Worm (Caenorhabditis elegans) whole organism, mixed stage, embryonic: ENCODE results near the gene tag-191.

ENCODE experiments used
- M03D4.4 ChIP-seq: sonication (generic microtip); optimal IDR thresholded peaks from 2 replicates; lab custom pipeline; 2017; ENCODE audit warnings: mild to moderate bottlenecking, missing genetic modification characterization, missing compliant biosample characterization
- bed-3 ChIP-seq: fragments of 200-800 bp; sonication (Bioruptor generic); optimal IDR thresholded peaks from 3 replicates; lab custom pipeline; 2018; ENCODE audit warnings: mild to moderate bottlenecking, missing genetic modification characterization, moderate library complexity, missing compliant biosample characterization
- ceh-39 ChIP-seq: fragments of 150-350 bp; optimal IDR thresholded peaks from 2 replicates; lab custom pipeline; 2014; ENCODE audit warnings: missing biosample characterization, missing genetic modification characterization
- ceh-43 ChIP-seq: fragments of 200-800 bp; sonication (Bioruptor generic); optimal IDR thresholded peaks from 2 replicates; lab custom pipeline; 2018; ENCODE audit warnings: mild to moderate bottlenecking, missing genetic modification characterization, moderate library complexity, missing compliant biosample characterization
- ceh-83 ChIP-seq: fragments of 200-800 bp; sonication (Bioruptor generic); optimal IDR thresholded peaks from 2 replicates; lab custom pipeline; 2018; ENCODE audit warnings: mild to moderate bottlenecking, missing genetic modification characterization, missing compliant biosample characterization
- ces-1 ChIP-seq: fragments of 150-350 bp; optimal IDR thresholded peaks from 2 replicates; lab custom pipeline; 2014; ENCODE audit warnings: missing biosample characterization, missing genetic modification reagents, missing genetic modification characterization
- cnd-1 ChIP-seq: fragments of 200-800 bp; sonication (Bioruptor generic); optimal IDR thresholded peaks from 2 replicates; lab custom pipeline; 2018; ENCODE audit warnings: mild to moderate bottlenecking, missing genetic modification characterization, missing compliant biosample characterization
- drap-1 ChIP-seq: fragments of 200-800 bp; sonication (Bioruptor generic); optimal IDR thresholded peaks from 3 replicates; lab custom pipeline; 2018; ENCODE audit warnings: mild to moderate bottlenecking, missing genetic modification characterization, missing compliant biosample characterization
- elt-1 ChIP-seq: sonication (generic microtip); optimal IDR thresholded peaks from 2 replicates; lab custom pipeline; 2017; ENCODE audit warnings: missing genetic modification characterization, mild to moderate bottlenecking, missing compliant biosample characterization, antibody characterized with exemption, moderate library complexity, borderline replicate concordance; ENCODE audit not compliant: insufficient read depth
- flh-1 ChIP-seq: fragments of 200-800 bp; sonication (Bioruptor generic); optimal IDR thresholded peaks from 2 replicates; lab custom pipeline; 2018; ENCODE audit warnings: mild to moderate bottlenecking, missing genetic modification characterization, moderate library complexity, missing compliant biosample characterization
- ham-2 ChIP-seq: fragments of 200-800 bp; sonication (Bioruptor generic); optimal IDR thresholded peaks from 2 replicates; lab custom pipeline; 2018; ENCODE audit warnings: mild to moderate bottlenecking, missing genetic modification characterization, missing compliant biosample characterization
- hlh-1 ChIP-seq: fragments of 150-350 bp; optimal IDR thresholded peaks from 2 replicates; lab custom pipeline; 2014; ENCODE audit warnings: missing biosample characterization, missing genetic modification reagents, missing genetic modification characterization
- lin-13 ChIP-seq: fragments of 150-350 bp; optimal IDR thresholded peaks from 2 replicates; lab custom pipeline; 2014; ENCODE audit warnings: missing biosample characterization, missing genetic modification characterization
- lin-32 ChIP-seq: fragments of 200-800 bp; sonication (Bioruptor generic); optimal IDR thresholded peaks from 2 replicates; lab custom pipeline; 2018; ENCODE audit warnings: mild to moderate bottlenecking, missing genetic modification characterization, missing compliant biosample characterization
- lsy-2 ChIP-seq: fragments of 150-350 bp; optimal IDR thresholded peaks from 2 replicates; lab custom pipeline; 2014; ENCODE audit warnings: missing biosample characterization, missing genetic modification characterization
- mab-5 ChIP-seq: fragments of 150-350 bp; optimal IDR thresholded peaks from 2 replicates; lab custom pipeline; 2014; ENCODE audit warnings: missing biosample characterization, missing genetic modification characterization
- mep-1 ChIP-seq: fragments of 150-350 bp; optimal IDR thresholded peaks from 2 replicates; lab custom pipeline; 2017; ENCODE audit warnings: missing biosample characterization, missing genetic modification reagents, missing genetic modification characterization, inconsistent platforms
- nhr-12 ChIP-seq: fragments of 150-350 bp; optimal IDR thresholded peaks from 2 replicates; lab custom pipeline; 2014; ENCODE audit warnings: missing biosample characterization, missing genetic modification characterization
- nhr-2 ChIP-seq: fragments of 150-350 bp; optimal IDR thresholded peaks from 2 replicates; lab custom pipeline; 2014; ENCODE audit warnings: missing biosample characterization, missing genetic modification characterization
- nhr-237 ChIP-seq: fragments of 150-350 bp; optimal IDR thresholded peaks from 2 replicates; lab custom pipeline; 2014; ENCODE audit warnings: missing biosample characterization, missing genetic modification characterization
- nhr-28 ChIP-seq: fragments of 150-350 bp; optimal IDR thresholded peaks from 2 replicates; lab custom pipeline; 2014; ENCODE audit warnings: missing biosample characterization, missing genetic modification characterization
- nhr-76 ChIP-seq: sonication (generic microtip); optimal IDR thresholded peaks from 2 replicates; lab custom pipeline; 2017; ENCODE audit warnings: missing biosample characterization, missing genetic modification characterization
- sem-2 ChIP-seq: fragments of 200-800 bp; sonication (Bioruptor generic); optimal IDR thresholded peaks from 2 replicates; lab custom pipeline; 2018; ENCODE audit warnings: mild to moderate bottlenecking, missing genetic modification characterization, missing compliant biosample characterization
- snpc-4 ChIP-seq: fragments of 150-350 bp; optimal IDR thresholded peaks from 2 replicates; lab custom pipeline; 2014; ENCODE audit warnings: missing biosample characterization, missing genetic modification characterization
- tbx-8 ChIP-seq: fragments of 200-800 bp; sonication (Bioruptor generic); optimal IDR thresholded peaks from 2 replicates; lab custom pipeline; 2018; ENCODE audit warnings: mild to moderate bottlenecking, missing genetic modification characterization, moderate library complexity, missing compliant biosample characterization
- unc-120 ChIP-seq: sonication (generic microtip); optimal IDR thresholded peaks from 2 replicates; lab custom pipeline; 2017; ENCODE audit warnings: missing genetic modification characterization, missing compliant biosample characterization; ENCODE audit not compliant: poor library complexity, severe bottlenecking
- unc-39 ChIP-seq: fragments of 150-350 bp; optimal IDR thresholded peaks from 2 replicates; lab custom pipeline; 2014; ENCODE audit warnings: missing biosample characterization, missing genetic modification characterization
- unc-62 ChIP-seq: fragments of 150-350 bp; optimal IDR thresholded peaks from 2 replicates; lab custom pipeline; 2014; ENCODE audit warnings: missing biosample characterization, missing genetic modification reagents, missing genetic modification characterization
- zip-8 ChIP-seq: fragments of 150-350 bp; optimal IDR thresholded peaks from 2 replicates; lab custom pipeline; 2014; ENCODE audit warnings: missing biosample characterization, missing genetic modification characterization
- ztf-11 ChIP-seq: fragments of 150-350 bp; optimal IDR thresholded peaks from 2 replicates; lab custom pipeline; 2014; ENCODE audit warnings: missing biosample characterization, missing genetic modification characterization

Gene tag-191

DNA sequence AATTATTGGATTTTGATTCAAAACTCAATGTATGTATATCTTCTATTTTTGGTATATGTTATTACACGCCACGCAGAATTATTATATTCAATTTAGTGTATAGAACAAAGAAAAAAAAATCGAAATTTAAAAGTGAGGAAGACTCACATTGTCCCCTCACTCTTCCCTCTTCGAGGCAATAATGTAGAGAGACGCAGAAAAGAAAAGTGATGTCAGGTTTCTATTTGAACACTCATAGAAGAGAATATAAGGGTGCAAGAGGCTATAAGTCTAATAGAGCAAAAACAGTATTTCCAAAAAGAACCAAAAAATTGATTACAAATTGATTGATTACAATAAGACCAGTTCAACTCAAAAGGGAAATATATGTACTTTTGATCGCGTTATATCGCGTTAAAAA lies 12.3 kb upstream of the tag-191 start:
- TF ChIP-seq ceh-43 (GFP tag; lab: Kevin White, UChicago), result no peak
- TF ChIP-seq unc-120, result peak; percentile 9

DNA sequence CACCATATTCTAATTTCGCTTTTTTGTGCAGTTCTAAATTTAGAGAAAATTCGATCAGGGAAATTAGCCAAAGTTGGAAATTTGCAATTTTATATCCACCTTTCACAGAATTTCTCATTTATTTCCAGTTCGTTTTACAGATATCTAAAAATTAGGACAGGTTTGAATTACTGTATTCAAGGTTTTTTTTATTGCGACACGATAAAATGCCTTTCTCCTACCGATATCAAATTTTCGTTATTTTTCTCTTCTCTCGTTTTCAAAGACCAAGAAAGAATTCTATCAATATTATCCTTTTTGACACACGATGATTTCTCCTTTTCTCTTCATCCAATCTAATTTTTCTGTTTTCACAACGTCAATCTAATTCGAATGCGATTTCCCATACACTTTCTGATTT lies 10.4 kb upstream of the tag-191 start, which contains the start of gene C53A5.13:
Gene C53A5.13, plus strand, starts transcription at position 301 of the 400 bp plus-strand sequence.
- no peak for TF ChIP-seq ceh-83 (GFP tag; lab: Kevin White, UChicago)
- TF ChIP-seq cnd-1 (tag; lab: Kevin White, UChicago), result no peak
- no peak for TF ChIP-seq hlh-1

DNA sequence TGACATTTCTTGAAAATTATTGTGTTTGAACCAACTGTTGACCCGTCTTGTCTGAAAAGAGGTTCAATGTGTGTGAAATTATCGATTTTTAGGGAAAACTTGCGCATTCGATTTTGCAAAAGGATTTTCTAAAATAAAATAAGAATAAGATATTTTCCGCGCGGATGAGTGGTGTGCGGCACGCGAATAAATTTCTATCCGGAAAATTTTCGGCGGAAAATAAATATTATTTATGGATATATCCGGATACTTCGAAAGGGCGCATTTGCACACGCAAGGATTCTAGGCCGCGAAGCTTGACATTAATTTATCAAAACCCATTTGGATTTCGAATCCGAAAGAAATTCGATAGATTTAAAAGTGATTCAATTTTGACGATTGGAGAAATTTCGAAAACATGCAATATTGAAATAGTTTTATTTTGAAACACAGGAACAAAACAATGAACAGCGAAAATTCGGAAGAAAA lies 9.7 kb upstream of the tag-191 start, which contains the start of gene rike-1:
Gene rike-1, minus strand, starts transcription at position 51 of the 468 bp plus-strand sequence.
- peak; percentile 41 for TF ChIP-seq ceh-39 (tag; lab: Kevin White, UChicago)
- no peak for TF ChIP-seq flh-1 (GFP tag; lab: Kevin White, UChicago)
- peak; percentile 22 for TF ChIP-seq unc-120
- TF ChIP-seq ces-1 (GFP tag; lab: Kevin White, UChicago), result peak; percentile 62
- no peak for TF ChIP-seq nhr-237 (tag; lab: Kevin White, UChicago)
- no peak for TF ChIP-seq nhr-12
- TF ChIP-seq tbx-8 (GFP tag; lab: Kevin White, UChicago), result no peak
- no peak for TF ChIP-seq hlh-1
- peak; percentile 8 for TF ChIP-seq nhr-2 (tag; lab: Kevin White, UChicago)
- TF ChIP-seq bed-3, result no peak
- no peak for TF ChIP-seq ham-2 (GFP tag; lab: Kevin White, UChicago)
- no peak for TF ChIP-seq lin-13 (tag; lab: Kevin White, UChicago)
- TF ChIP-seq unc-39 (tag; lab: Kevin White, UChicago), result no peak
- peak; percentile 57 for TF ChIP-seq mep-1 (tag; lab: Kevin White, UChicago)

DNA sequence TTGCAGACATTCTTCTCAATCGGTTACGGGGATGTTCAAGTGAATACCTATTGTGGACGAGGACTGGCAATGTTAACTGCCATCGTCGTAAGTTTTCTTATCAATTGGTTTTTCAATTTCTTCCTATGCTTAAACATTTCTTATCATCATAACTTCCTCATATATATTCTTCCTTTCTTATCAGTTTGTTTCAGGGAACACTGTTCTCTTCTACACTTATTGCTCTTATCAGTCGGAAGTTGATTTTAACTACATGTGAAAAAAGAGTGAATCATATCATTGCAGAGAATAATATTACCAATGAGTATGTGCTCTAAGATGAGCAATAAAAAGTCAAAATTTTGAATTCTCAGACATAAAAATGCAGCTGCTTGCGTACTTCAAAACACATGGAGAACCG lies 6.0 kb upstream of the tag-191 start:
- TF ChIP-seq snpc-4 (tag; lab: Kevin White, UChicago) (no peak), bed-3 (no peak), tbx-8 (GFP tag; lab: Kevin White, UChicago) (no peak), mep-1 (tag; lab: Kevin White, UChicago) (no peak), ces-1 (GFP tag; lab: Kevin White, UChicago) (no peak), nhr-2 (tag; lab: Kevin White, UChicago) (no peak), ceh-39 (tag; lab: Kevin White, UChicago) (no peak), ceh-83 (GFP tag; lab: Kevin White, UChicago) (no peak)

DNA sequence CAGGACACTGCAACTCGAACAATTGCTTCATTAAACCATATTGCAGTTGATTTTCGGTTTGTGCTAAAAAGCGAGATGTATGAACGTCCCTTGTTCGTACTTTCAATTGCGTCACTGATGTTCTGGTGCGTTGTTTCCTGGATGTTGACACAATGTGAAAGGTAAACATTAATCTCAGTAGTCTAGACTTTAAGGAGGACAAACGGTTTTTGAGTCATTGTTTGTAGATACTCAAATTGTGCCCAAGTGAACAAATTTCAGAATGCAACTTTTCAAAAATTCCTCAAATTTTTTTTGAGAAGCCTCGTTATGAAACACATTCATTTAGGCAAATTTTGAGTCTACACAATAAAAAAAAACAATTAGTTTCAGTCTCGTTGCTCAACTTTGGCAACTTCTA lies 4.8 kb upstream of the tag-191 start:
- TF ChIP-seq zip-8 (tag; lab: Kevin White, UChicago) (no peak), M03D4.4 (tag; lab: Kevin White, UChicago) (no peak), tbx-8 (GFP tag; lab: Kevin White, UChicago) (no peak), elt-1 (no peak), lin-13 (tag; lab: Kevin White, UChicago) (no peak), lsy-2 (no peak), drap-1 (GFP tag; lab: Kevin White, UChicago) (no peak), flh-1 (GFP tag; lab: Kevin White, UChicago) (no peak), ztf-11 (no peak)

DNA sequence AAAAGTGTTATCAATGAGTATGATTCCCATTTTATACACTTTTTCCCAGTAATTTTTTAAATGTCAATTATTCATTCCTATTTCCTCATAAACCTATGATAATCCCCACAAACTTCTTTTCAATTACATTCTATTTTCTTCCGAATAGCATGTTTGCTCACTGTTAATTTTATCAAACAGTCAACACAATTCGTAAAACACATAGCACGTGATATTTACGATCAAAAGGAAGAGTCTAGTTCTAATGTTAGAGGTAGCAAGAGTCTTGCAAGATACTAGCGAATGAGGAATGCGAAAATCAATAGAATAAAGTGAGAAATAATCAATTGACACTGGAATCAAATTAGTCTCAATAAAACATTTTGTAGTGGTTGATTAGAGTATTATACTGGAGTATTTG lies 3.2 kb upstream of the tag-191 start:
- TF ChIP-seq snpc-4 (tag; lab: Kevin White, UChicago) (no peak), nhr-237 (tag; lab: Kevin White, UChicago) (no peak), mab-5 (tag; lab: Kevin White, UChicago) (no peak), ceh-43 (GFP tag; lab: Kevin White, UChicago) (no peak), ceh-83 (GFP tag; lab: Kevin White, UChicago) (no peak), ham-2 (GFP tag; lab: Kevin White, UChicago) (no peak), nhr-2 (tag; lab: Kevin White, UChicago) (no peak), elt-1 (no peak), lin-13 (tag; lab: Kevin White, UChicago) (no peak), nhr-76 (no peak), nhr-28 (no peak)
- TF ChIP-seq, all 35 proteins: peak for 0

DNA sequence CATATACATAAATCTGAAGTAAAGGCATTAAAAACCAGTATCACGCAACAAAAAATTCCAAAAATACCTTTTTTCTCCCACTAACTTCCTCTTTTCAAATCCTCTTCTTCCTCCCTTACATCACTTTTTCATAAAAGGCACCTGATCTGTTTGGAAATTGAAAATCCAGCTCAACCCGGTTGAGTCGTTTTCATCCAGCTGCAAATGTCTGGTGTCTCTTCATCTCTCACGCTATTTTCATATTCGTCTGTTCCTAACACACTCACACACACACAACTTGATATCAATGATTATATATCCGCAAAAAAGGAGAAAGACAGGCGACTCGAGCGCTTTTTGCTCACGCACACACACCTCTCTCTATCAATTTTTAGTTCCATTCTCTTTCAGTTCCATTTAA lies 3.8 kb downstream of the tag-191 start:
- no peak for TF ChIP-seq nhr-2 (tag; lab: Kevin White, UChicago)
- TF ChIP-seq ces-1 (GFP tag; lab: Kevin White, UChicago), result no peak
- TF ChIP-seq lsy-2, result no peak
- TF ChIP-seq drap-1 (GFP tag; lab: Kevin White, UChicago), result no peak
- no peak for TF ChIP-seq unc-62
- no peak for TF ChIP-seq elt-1
- TF ChIP-seq lin-13 (tag; lab: Kevin White, UChicago), result no peak
- no peak for TF ChIP-seq zip-8 (tag; lab: Kevin White, UChicago)
- no peak for TF ChIP-seq nhr-237 (tag; lab: Kevin White, UChicago)
- TF ChIP-seq bed-3, result no peak
- no peak for TF ChIP-seq nhr-12
- no peak for TF ChIP-seq sem-2
- no peak for TF ChIP-seq tbx-8 (GFP tag; lab: Kevin White, UChicago)
- no peak for TF ChIP-seq lin-32 (GFP tag; lab: Kevin White, UChicago)
- no peak for TF ChIP-seq snpc-4 (tag; lab: Kevin White, UChicago)
- no peak for TF ChIP-seq ztf-11
- TF ChIP-seq M03D4.4 (tag; lab: Kevin White, UChicago), result no peak
- no peak for TF ChIP-seq mep-1 (tag; lab: Kevin White, UChicago)
- no peak for TF ChIP-seq ham-2 (GFP tag; lab: Kevin White, UChicago)
- TF ChIP-seq, all 35 proteins: peak for 0
